Worm (Caenorhabditis elegans) whole organism, L2 larva: Measurements from ENCODE around the gene srsx-31.

ENCODE experiments used
- C34F6.9 ChIP-seq: fragments of 150-350 bp; optimal IDR thresholded peaks from 2 replicates; lab custom pipeline; 2014; ENCODE audit warnings: missing biosample characterization, missing genetic modification characterization
- R02D3.7 ChIP-seq: fragments of 150-350 bp; optimal IDR thresholded peaks from 2 replicates; lab custom pipeline; 2014; ENCODE audit warnings: missing biosample characterization, missing genetic modification characterization
- Y55F3AM.14 ChIP-seq: fragments of 200-800 bp; sonication (Bioruptor generic); optimal IDR thresholded peaks from 2 replicates; lab custom pipeline; 2018; ENCODE audit warnings: mild to moderate bottlenecking, missing genetic modification characterization, missing compliant biosample characterization
- ZK546.5 ChIP-seq: sonication (generic microtip); optimal IDR thresholded peaks from 2 replicates; lab custom pipeline; 2017; ENCODE audit warnings: missing biosample characterization, missing genetic modification characterization
- alr-1 ChIP-seq: fragments of 150-350 bp; optimal IDR thresholded peaks from 2 replicates; lab custom pipeline; 2014; ENCODE audit warnings: missing biosample characterization, missing genetic modification characterization
- ama-1 ChIP-seq: fragments of 150-350 bp; optimal IDR thresholded peaks from 2 replicates; lab custom pipeline; 2018; ENCODE audit warnings: inconsistent platforms
- blmp-1 ChIP-seq: sonication (generic microtip); optimal IDR thresholded peaks from 2 replicates; lab custom pipeline; 2017; ENCODE audit warnings: missing genetic modification characterization, mild to moderate bottlenecking, missing compliant biosample characterization, antibody characterized with exemption, moderate library complexity; ENCODE audit not compliant: insufficient read depth
- crh-2 ChIP-seq: sonication (generic microtip); optimal IDR thresholded peaks from 2 replicates; lab custom pipeline; 2017; ENCODE audit warnings: missing biosample characterization, missing genetic modification characterization
- elt-1 ChIP-seq: fragments of 150-350 bp; optimal IDR thresholded peaks from 2 replicates; lab custom pipeline; 2014; ENCODE audit warnings: missing biosample characterization, missing genetic modification characterization
- elt-3 ChIP-seq: sonication (generic microtip); optimal IDR thresholded peaks from 2 replicates; lab custom pipeline; 2017; ENCODE audit warnings: missing biosample characterization, missing genetic modification characterization
- fos-1 ChIP-seq: fragments of 150-350 bp; optimal IDR thresholded peaks from 2 replicates; lab custom pipeline; 2014; ENCODE audit warnings: missing biosample characterization, missing genetic modification characterization
- gmeb-1 ChIP-seq: fragments of 150-350 bp; optimal IDR thresholded peaks from 2 replicates; lab custom pipeline; 2014; ENCODE audit warnings: missing biosample characterization, missing genetic modification characterization
- lin-11 ChIP-seq: fragments of 150-350 bp; sonication (generic microtip); optimal IDR thresholded peaks from 2 replicates; lab custom pipeline; 2014; ENCODE audit warnings: missing biosample characterization, missing genetic modification characterization, inconsistent platforms, mixed read lengths
- lin-13 ChIP-seq: fragments of 150-350 bp; optimal IDR thresholded peaks from 2 replicates; lab custom pipeline; 2014; ENCODE audit warnings: missing biosample characterization, missing genetic modification reagents, missing genetic modification characterization
- lin-39 ChIP-seq: fragments of 150-350 bp; optimal IDR thresholded peaks from 2 replicates; lab custom pipeline; 2014; ENCODE audit warnings: missing biosample characterization, missing genetic modification reagents, missing genetic modification characterization
- lsy-2 ChIP-seq, 2 experiments: fragments of 150-350 bp in 1 of 2; sonication (generic microtip) in 1 of 2; optimal IDR thresholded peaks; 2 replicates each; lab custom pipeline; 2014 to 2017; ENCODE audit warnings: missing biosample characterization in 2 of 2, missing genetic modification characterization in 2 of 2
- mab-5 ChIP-seq: fragments of 150-350 bp; optimal IDR thresholded peaks from 2 replicates; lab custom pipeline; 2014; ENCODE audit warnings: missing biosample characterization, missing genetic modification characterization
- mbf-1 ChIP-seq: sonication (generic microtip); optimal IDR thresholded peaks from 2 replicates; lab custom pipeline; 2017; ENCODE audit warnings: missing biosample characterization, missing genetic modification characterization
- mdl-1 ChIP-seq, 2 experiments: fragments of 150-350 bp in 1 of 2; sonication (generic microtip) in 1 of 2; optimal IDR thresholded peaks; 2 replicates each; lab custom pipeline; 2017; ENCODE audit warnings: missing biosample characterization in 2 of 2, missing genetic modification characterization in 2 of 2
- nhr-10 ChIP-seq: sonication (generic microtip); optimal IDR thresholded peaks from 2 replicates; lab custom pipeline; 2017; ENCODE audit warnings: missing biosample characterization, missing genetic modification characterization
- nhr-11 ChIP-seq: fragments of 150-350 bp; optimal IDR thresholded peaks from 2 replicates; lab custom pipeline; 2014; ENCODE audit warnings: missing biosample characterization, missing genetic modification characterization
- nhr-12 ChIP-seq: fragments of 150-350 bp; optimal IDR thresholded peaks from 2 replicates; lab custom pipeline; 2014; ENCODE audit warnings: missing biosample characterization, missing genetic modification characterization
- nhr-21 ChIP-seq: fragments of 150-350 bp; optimal IDR thresholded peaks from 2 replicates; lab custom pipeline; 2014; ENCODE audit warnings: missing biosample characterization, missing genetic modification characterization
- nhr-23 ChIP-seq: fragments of 150-350 bp; optimal IDR thresholded peaks from 2 replicates; lab custom pipeline; 2014; ENCODE audit warnings: missing biosample characterization, missing genetic modification reagents, missing genetic modification characterization
- nhr-237 ChIP-seq: fragments of 150-350 bp; optimal IDR thresholded peaks from 2 replicates; lab custom pipeline; 2014; ENCODE audit warnings: missing biosample characterization, missing genetic modification characterization
- nhr-6 ChIP-seq: fragments of 150-350 bp; optimal IDR thresholded peaks from 2 replicates; lab custom pipeline; 2014; ENCODE audit warnings: missing biosample characterization, missing genetic modification characterization
- nhr-77 ChIP-seq: fragments of 150-350 bp; optimal IDR thresholded peaks from 2 replicates; lab custom pipeline; 2014; ENCODE audit warnings: missing biosample characterization, missing genetic modification characterization
- sem-4 ChIP-seq: fragments of 150-350 bp; optimal IDR thresholded peaks from 2 replicates; lab custom pipeline; 2014; ENCODE audit warnings: missing biosample characterization, missing genetic modification reagents, missing genetic modification characterization
- skn-1 ChIP-seq: sonication (generic microtip); optimal IDR thresholded peaks from 2 replicates; lab custom pipeline; 2017; ENCODE audit warnings: missing biosample characterization, missing genetic modification characterization
- sma-3 ChIP-seq: sonication (generic microtip); optimal IDR thresholded peaks from 2 replicates; lab custom pipeline; 2016; ENCODE audit warnings: missing genetic modification reagents, missing genetic modification characterization, missing compliant biosample characterization
- sma-9 ChIP-seq, 2 experiments: fragments of 150-350 bp in 1 of 2; sonication (generic microtip) in 1 of 2; optimal IDR thresholded peaks; 2 replicates each; lab custom pipeline; 2014 to 2016; ENCODE audit warnings: missing genetic modification characterization in 2 of 2, mild to moderate bottlenecking in 1 of 2, missing biosample characterization in 1 of 2, missing compliant biosample characterization in 1 of 2, missing genetic modification reagents in 1 of 2, moderate library complexity in 1 of 2
- snpc-4 ChIP-seq: fragments of 150-350 bp; optimal IDR thresholded peaks from 2 replicates; lab custom pipeline; 2014; ENCODE audit warnings: missing biosample characterization, missing genetic modification characterization
- unc-39 ChIP-seq: fragments of 150-350 bp; optimal IDR thresholded peaks from 2 replicates; lab custom pipeline; 2014; ENCODE audit warnings: missing biosample characterization, missing genetic modification characterization
- unc-62 ChIP-seq: fragments of 150-350 bp; optimal IDR thresholded peaks from 2 replicates; lab custom pipeline; 2014; ENCODE audit warnings: missing biosample characterization, missing genetic modification reagents, missing genetic modification characterization
- zag-1 ChIP-seq: fragments of 150-350 bp; optimal IDR thresholded peaks from 2 replicates; lab custom pipeline; 2014; ENCODE audit warnings: missing biosample characterization, missing genetic modification characterization
- ztf-1 ChIP-seq: fragments of 200-800 bp; sonication (Bioruptor generic); conservative IDR thresholded peaks from 2 replicates; pipeline ENCODE4 v1.3.6; 2022; ENCODE audit warnings: missing genetic modification characterization, missing compliant biosample characterization
- ztf-4 ChIP-seq: fragments of 150-350 bp; optimal IDR thresholded peaks from 2 replicates; lab custom pipeline; 2014; ENCODE audit warnings: missing biosample characterization, missing genetic modification characterization

The srsx-31 gene

ce11 chrV:11211323-11211722 lies 43.6 kb downstream of the srsx-31 start:
- TF ChIP-seq blmp-1 (tag; lab: Kevin White, UChicago): no peak
- no peak for TF ChIP-seq zag-1 (tag; lab: Kevin White, UChicago)
- TF ChIP-seq mab-5: no peak
- no peak for TF ChIP-seq nhr-23 (tag; lab: Kevin White, UChicago)
- no peak for TF ChIP-seq unc-39 (tag; lab: Kevin White, UChicago)
- TF ChIP-seq lin-11: no peak
- TF ChIP-seq R02D3.7 (tag; lab: Kevin White, UChicago): no peak
- TF ChIP-seq nhr-6 (tag; lab: Kevin White, UChicago): no peak
- TF ChIP-seq ztf-1 (GFP tag; lab: Robert Waterston, UW): no peak
- TF ChIP-seq ZK546.5 (tag; lab: Kevin White, UChicago): no peak
- TF ChIP-seq nhr-11 (tag; lab: Kevin White, UChicago): no peak
- TF ChIP-seq lsy-2 (tag; optimal IDR thresholded peaks at IDR 0.05; lab: Kevin White, UChicago): no peak
- TF ChIP-seq lin-13 (GFP tag; lab: Kevin White, UChicago): no peak
- no peak for TF ChIP-seq lin-39 (tag; lab: Kevin White, UChicago)
- no peak for TF ChIP-seq nhr-237 (tag; lab: Kevin White, UChicago)
- TF ChIP-seq, all 48 proteins: peak for 0

- TF ChIP-seq lin-39 (tag; lab: Kevin White, UChicago) (no peak), gmeb-1 (tag; lab: Kevin White, UChicago) (no peak), ZK546.5 (tag; lab: Kevin White, UChicago) (no peak), C34F6.9 (tag; lab: Kevin White, UChicago) (no peak), Y55F3AM.14 (GFP tag; lab: Kevin White, UChicago) (no peak), zag-1 (tag; lab: Kevin White, UChicago) (no peak), nhr-23 (tag; lab: Kevin White, UChicago) (no peak), nhr-11 (tag; lab: Kevin White, UChicago) (no peak), mbf-1 (no peak), skn-1 (no peak), elt-3 (tag; lab: Kevin White, UChicago) (no peak), ama-1 (lab: Kevin White, UChicago) (no peak), lin-13 (GFP tag; lab: Kevin White, UChicago) (no peak), lsy-2 (tag; optimal IDR thresholded peaks at IDR 0.05; lab: Kevin White, UChicago) (no peak), nhr-10 (no peak), unc-62 (no peak), sem-4 (tag; lab: Kevin White, UChicago) (no peak)
Observed at ce11 chrV:11209452-11210188, 45.3 kb downstream of the srsx-31 start.

ce11 chrV:11206467-11206866 lies 48.4 kb downstream of the srsx-31 start:
- no peak for TF ChIP-seq crh-2 (tag; lab: Kevin White, UChicago)
- TF ChIP-seq alr-1 (tag; lab: Kevin White, UChicago): no peak
- TF ChIP-seq nhr-12 (tag; lab: Kevin White, UChicago): no peak
- TF ChIP-seq snpc-4: no peak
- TF ChIP-seq unc-62: no peak
- no peak for TF ChIP-seq sma-9 (GFP tag; optimal IDR thresholded peaks at IDR 0.05; lab: Kevin White, UChicago)
- no peak for TF ChIP-seq sma-9 (tag; optimal IDR thresholded peaks at IDR 0.05; lab: Kevin White, UChicago)
- no peak for TF ChIP-seq fos-1 (tag; lab: Kevin White, UChicago)
- TF ChIP-seq ztf-4 (tag; lab: Kevin White, UChicago): no peak
- no peak for TF ChIP-seq mbf-1
- no peak for TF ChIP-seq Y55F3AM.14 (GFP tag; lab: Kevin White, UChicago)
- no peak for TF ChIP-seq R02D3.7 (tag; lab: Kevin White, UChicago)
- TF ChIP-seq blmp-1 (tag; lab: Kevin White, UChicago): no peak
- no peak for TF ChIP-seq zag-1 (tag; lab: Kevin White, UChicago)
- no peak for TF ChIP-seq nhr-11 (tag; lab: Kevin White, UChicago)
- no peak for TF ChIP-seq elt-3 (tag; lab: Kevin White, UChicago)

- TF ChIP-seq ztf-4 (tag; lab: Kevin White, UChicago): no peak
- TF ChIP-seq mab-5: no peak
- TF ChIP-seq nhr-21 (tag; lab: Kevin White, UChicago): no peak
- TF ChIP-seq nhr-77 (tag; lab: Kevin White, UChicago): no peak
- TF ChIP-seq lsy-2 (tag; optimal IDR thresholded peaks at IDR 0.05; lab: Kevin White, UChicago): no peak
- TF ChIP-seq lin-11: no peak
- no peak for TF ChIP-seq sma-3 (GFP tag; lab: Kevin White, UChicago)
- no peak for TF ChIP-seq Y55F3AM.14 (GFP tag; lab: Kevin White, UChicago)
- TF ChIP-seq mdl-1 (tag; optimal IDR thresholded peaks at IDR 0.05; lab: Kevin White, UChicago): no peak
- TF ChIP-seq gmeb-1 (tag; lab: Kevin White, UChicago): no peak
- no peak for TF ChIP-seq snpc-4
- TF ChIP-seq skn-1: no peak
- no peak for TF ChIP-seq mbf-1
- no peak for TF ChIP-seq ZK546.5 (tag; lab: Kevin White, UChicago)
- no peak for TF ChIP-seq unc-62
- no peak for TF ChIP-seq elt-1 (tag; lab: Kevin White, UChicago)
- TF ChIP-seq blmp-1 (tag; lab: Kevin White, UChicago): no peak
Observed at ce11 chrV:11204452-11204851, 50.4 kb downstream of the srsx-31 start.
